Worm (Caenorhabditis elegans) whole organism, late embryonic: Measurements from ENCODE around the gene srbc-3.

ENCODE experiments used
- K02D7.2 ChIP-seq: sonication (generic microtip); optimal IDR thresholded peaks from 2 replicates; lab custom pipeline; 2017; ENCODE audit warnings: mild to moderate bottlenecking, missing genetic modification characterization, missing compliant biosample characterization
- T23F11.4 ChIP-seq: fragments of 200-800 bp; sonication (Bioruptor generic); optimal IDR thresholded peaks from 2 replicates; lab custom pipeline; 2018; ENCODE audit warnings: mild to moderate bottlenecking, missing genetic modification characterization, missing compliant biosample characterization
- Y22D7AL.16 ChIP-seq: sonication (generic microtip); optimal IDR thresholded peaks from 2 replicates; lab custom pipeline; 2016; ENCODE audit warnings: missing genetic modification characterization, missing compliant biosample characterization
- ama-1 ChIP-seq: fragments of 150-350 bp; optimal IDR thresholded peaks from 2 replicates; lab custom pipeline; 2014
- ceh-19 ChIP-seq: fragments of 200-800 bp; sonication (Bioruptor generic); optimal IDR thresholded peaks from 2 replicates; lab custom pipeline; 2018; ENCODE audit warnings: mild to moderate bottlenecking, missing genetic modification characterization, missing compliant biosample characterization
- ceh-2 ChIP-seq: sonication (generic microtip); optimal IDR thresholded peaks from 2 replicates; lab custom pipeline; 2016; ENCODE audit warnings: missing genotype, missing genetic modification characterization, missing compliant biosample characterization
- ceh-22 ChIP-seq: sonication (generic microtip); optimal IDR thresholded peaks from 2 replicates; lab custom pipeline; 2017; ENCODE audit warnings: missing biosample characterization, missing genetic modification characterization
- ceh-24 ChIP-seq: sonication (generic microtip); optimal IDR thresholded peaks from 2 replicates; lab custom pipeline; 2016; ENCODE audit warnings: mild to moderate bottlenecking, missing genetic modification characterization, missing compliant biosample characterization
- ceh-34 ChIP-seq: sonication (generic microtip); optimal IDR thresholded peaks from 2 replicates; lab custom pipeline; 2016; ENCODE audit warnings: mild to moderate bottlenecking, missing genetic modification characterization, missing compliant biosample characterization
- ceh-48 ChIP-seq: sonication (generic microtip); optimal IDR thresholded peaks from 2 replicates; lab custom pipeline; 2016; ENCODE audit warnings: missing genetic modification characterization, inconsistent platforms, missing compliant biosample characterization
- ceh-6 ChIP-seq: fragments of 200-800 bp; sonication (Bioruptor generic); optimal IDR thresholded peaks from 2 replicates; lab custom pipeline; 2018; ENCODE audit warnings: mild to moderate bottlenecking, missing genetic modification characterization, missing compliant biosample characterization
- ceh-9 ChIP-seq: sonication (generic microtip); optimal IDR thresholded peaks from 2 replicates; lab custom pipeline; 2016; ENCODE audit warnings: mild to moderate bottlenecking, missing genetic modification characterization, inconsistent platforms, missing compliant biosample characterization
- che-1 ChIP-seq: sonication (generic microtip); optimal IDR thresholded peaks from 2 replicates; lab custom pipeline; 2016; ENCODE audit warnings: mild to moderate bottlenecking, missing genetic modification characterization, missing compliant biosample characterization
- dmd-4 ChIP-seq: sonication (generic microtip); optimal IDR thresholded peaks from 2 replicates; lab custom pipeline; 2016; ENCODE audit warnings: borderline replicate concordance, missing genetic modification characterization, missing compliant biosample characterization
- dve-1 ChIP-seq: sonication (generic microtip); optimal IDR thresholded peaks from 2 replicates; lab custom pipeline; 2017; ENCODE audit warnings: antibody characterized with exemption, mild to moderate bottlenecking, missing genetic modification characterization, missing compliant biosample characterization
- elt-2 ChIP-seq: sonication (generic microtip); optimal IDR thresholded peaks from 2 replicates; lab custom pipeline; 2016; ENCODE audit warnings: missing genetic modification reagents, missing genetic modification characterization, missing compliant biosample characterization
- ets-4 ChIP-seq: sonication (generic microtip); optimal IDR thresholded peaks from 2 replicates; lab custom pipeline; 2016; ENCODE audit warnings: missing genetic modification characterization, missing compliant biosample characterization
- fax-1 ChIP-seq: sonication (generic microtip); optimal IDR thresholded peaks from 2 replicates; lab custom pipeline; 2016; ENCODE audit warnings: missing genotype, missing genetic modification characterization, missing compliant biosample characterization
- fkh-10 ChIP-seq: fragments of 150-350 bp; optimal IDR thresholded peaks from 2 replicates; lab custom pipeline; 2014; ENCODE audit warnings: missing biosample characterization, missing genetic modification reagents, missing genetic modification characterization
- fkh-6 ChIP-seq: sonication (generic microtip); optimal IDR thresholded peaks from 2 replicates; lab custom pipeline; 2016; ENCODE audit warnings: missing genetic modification characterization, missing compliant biosample characterization
- gmeb-2 ChIP-seq: sonication (generic microtip); optimal IDR thresholded peaks from 2 replicates; lab custom pipeline; 2016; ENCODE audit warnings: missing genetic modification characterization, inconsistent platforms, missing compliant biosample characterization
- hlh-13 ChIP-seq: fragments of 200-800 bp; sonication (Bioruptor generic); optimal IDR thresholded peaks from 2 replicates; lab custom pipeline; 2018; ENCODE audit warnings: mild to moderate bottlenecking, missing genetic modification characterization, missing compliant biosample characterization
- hlh-8 ChIP-seq: sonication (generic microtip); optimal IDR thresholded peaks from 2 replicates; lab custom pipeline; 2016; ENCODE audit warnings: missing genotype, missing genetic modification characterization, missing compliant biosample characterization
- lim-6 ChIP-seq: sonication (generic microtip); optimal IDR thresholded peaks from 2 replicates; lab custom pipeline; 2016; ENCODE audit warnings: missing genetic modification characterization, missing compliant biosample characterization
- lin-11 ChIP-seq: fragments of 200-800 bp; sonication (Bioruptor generic); optimal IDR thresholded peaks from 2 replicates; lab custom pipeline; 2018; ENCODE audit warnings: mild to moderate bottlenecking, missing genetic modification characterization, missing compliant biosample characterization
- madf-2 ChIP-seq: sonication (generic microtip); optimal IDR thresholded peaks from 2 replicates; lab custom pipeline; 2017; ENCODE audit warnings: missing genetic modification characterization, missing compliant biosample characterization
- nfya-1 ChIP-seq: sonication (generic microtip); optimal IDR thresholded peaks from 2 replicates; lab custom pipeline; 2017; ENCODE audit warnings: missing genetic modification characterization, mild to moderate bottlenecking, missing compliant biosample characterization, antibody characterized with exemption, moderate library complexity
- nhr-232 ChIP-seq: sonication (generic microtip); optimal IDR thresholded peaks from 2 replicates; lab custom pipeline; 2016; ENCODE audit warnings: missing genetic modification characterization, missing compliant biosample characterization
- odd-2 ChIP-seq: sonication (generic microtip); optimal IDR thresholded peaks from 2 replicates; lab custom pipeline; 2017; ENCODE audit warnings: antibody characterized with exemption, mild to moderate bottlenecking, missing genetic modification characterization, missing compliant biosample characterization
- pat-9 ChIP-seq: fragments of 200-800 bp; sonication (Bioruptor generic); optimal IDR thresholded peaks from 2 replicates; lab custom pipeline; 2018; ENCODE audit warnings: mild to moderate bottlenecking, missing genetic modification characterization, moderate library complexity, missing compliant biosample characterization
- pha-2 ChIP-seq: sonication (generic microtip); optimal IDR thresholded peaks from 2 replicates; lab custom pipeline; 2017; ENCODE audit warnings: mild to moderate bottlenecking, missing genetic modification characterization, missing compliant biosample characterization
- pha-4 ChIP-seq: fragments of 150-350 bp; optimal IDR thresholded peaks from 2 replicates; lab custom pipeline; 2018; ENCODE audit warnings: missing biosample characterization, missing genetic modification reagents, missing genetic modification characterization
- ref-2 ChIP-seq: sonication (generic microtip); optimal IDR thresholded peaks from 2 replicates; lab custom pipeline; 2016; ENCODE audit warnings: missing genetic modification characterization, missing compliant biosample characterization
- sdc-2 ChIP-seq: sonication (generic microtip); optimal IDR thresholded peaks from 2 replicates; lab custom pipeline; 2016; ENCODE audit warnings: missing genotype, missing genetic modification characterization, missing compliant biosample characterization
- sox-2 ChIP-seq: fragments of 200-800 bp; sonication (Bioruptor generic); IDR thresholded peaks from 2 replicates; pipeline ENCODE4 v1.3.6; 2022; ENCODE audit warnings: missing genetic modification reagents, missing genetic modification characterization, missing compliant biosample characterization
- syd-9 ChIP-seq: sonication (generic microtip); optimal IDR thresholded peaks from 2 replicates; lab custom pipeline; 2016; ENCODE audit warnings: mild to moderate bottlenecking, missing genetic modification characterization, moderate library complexity, missing compliant biosample characterization
- tbx-2 ChIP-seq: sonication (generic microtip); optimal IDR thresholded peaks from 2 replicates; lab custom pipeline; 2016; ENCODE audit warnings: missing genetic modification characterization, missing compliant biosample characterization
- tbx-7 ChIP-seq: sonication (generic microtip); optimal IDR thresholded peaks from 2 replicates; lab custom pipeline; 2016; ENCODE audit warnings: missing genotype, missing genetic modification characterization, missing compliant biosample characterization
- unc-3 ChIP-seq, 2 experiments: fragments of 200-800 bp in 1 of 2; sonication (Bioruptor generic) in 1 of 2; sonication (generic microtip) in 1 of 2; conservative IDR thresholded peaks in 1 of 2; optimal IDR thresholded peaks in 1 of 2; 2 replicates each; pipeline versions ENCODE4 v1.3.6 to Lab custom; 2016 to 2022; ENCODE audit warnings: missing compliant biosample characterization in 2 of 2, missing genetic modification characterization in 2 of 2, missing genetic modification reagents in 1 of 2
- unc-55 ChIP-seq: sonication (generic microtip); optimal IDR thresholded peaks from 2 replicates; lab custom pipeline; 2017; ENCODE audit warnings: missing biosample characterization, missing genetic modification reagents, missing genetic modification characterization
- unc-86 ChIP-seq: sonication (generic microtip); optimal IDR thresholded peaks from 2 replicates; lab custom pipeline; 2016; ENCODE audit warnings: missing genetic modification characterization, missing compliant biosample characterization
- zip-5 ChIP-seq: sonication (generic microtip); optimal IDR thresholded peaks from 2 replicates; lab custom pipeline; 2016; ENCODE audit warnings: missing genetic modification characterization, missing compliant biosample characterization

Gene srbc-3

DNA sequence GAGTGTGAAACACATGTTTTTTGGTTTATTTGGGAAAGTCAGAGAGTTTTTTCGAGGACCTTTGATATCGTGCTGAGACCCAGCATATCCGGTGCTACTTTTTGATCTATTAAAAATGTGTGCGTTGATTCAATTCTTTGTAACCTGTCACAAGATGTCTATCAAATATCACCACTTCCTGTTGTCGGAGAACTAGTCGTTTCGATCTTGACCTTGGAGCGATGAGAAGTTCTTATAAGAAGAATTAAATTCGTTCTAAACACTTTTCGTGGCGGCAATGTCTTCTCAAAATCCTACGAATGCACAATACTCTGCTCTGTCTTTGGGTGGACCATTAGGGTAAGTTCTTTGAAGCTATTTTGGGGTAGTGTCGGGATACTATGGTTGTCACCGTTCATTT is 7.8 kb downstream of the srbc-3 start, which contains the start of gene F35F10.1:
Gene F35F10.1, plus strand, starts transcription at position 200 of the 400 bp plus-strand sequence.
- no peak for TF ChIP-seq dmd-4 (tag; lab: Kevin White, UChicago)
- no peak for TF ChIP-seq lim-6 (tag; lab: Kevin White, UChicago)
- no peak for TF ChIP-seq zip-5 (tag; lab: Kevin White, UChicago)
- no peak for TF ChIP-seq ceh-9 (tag; lab: Kevin White, UChicago)
- no peak for TF ChIP-seq ceh-2
- TF ChIP-seq, all 69 proteins: peak for 0

DNA sequence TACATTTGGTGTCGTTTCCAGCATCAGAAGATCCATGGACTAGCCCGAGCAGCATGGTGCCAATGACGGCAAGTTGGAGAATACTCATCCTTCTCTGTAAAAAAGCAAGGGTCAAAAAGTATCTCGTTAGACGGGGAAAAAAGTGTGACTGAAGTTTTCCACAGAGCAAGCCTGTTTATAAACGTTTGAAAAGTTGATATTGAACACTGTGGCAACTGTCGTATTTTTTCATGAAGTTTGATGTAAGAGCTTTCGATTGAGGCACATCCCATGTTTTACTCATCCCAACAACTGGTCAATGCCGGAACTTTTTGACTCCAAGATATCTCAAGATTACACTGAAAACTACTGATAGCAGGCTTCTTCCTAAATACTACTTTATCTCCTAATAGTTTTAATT is 10.7 kb downstream of the srbc-3 start, which contains the start of gene F35F10.13:
Gene F35F10.13, minus strand, starts transcription at position 101 of the 400 bp plus-strand sequence.
- no peak for TF ChIP-seq K02D7.2 (tag; lab: Kevin White, UChicago)
- TF ChIP-seq ceh-9 (tag; lab: Kevin White, UChicago), result no peak
- no peak for TF ChIP-seq ceh-48 (tag; lab: Kevin White, UChicago)
- TF ChIP-seq ceh-22, result no peak
- no peak for TF ChIP-seq lin-11 (tag; lab: Kevin White, UChicago)
- TF ChIP-seq pha-2 (tag; lab: Kevin White, UChicago), result no peak
- no peak for TF ChIP-seq ceh-2
- TF ChIP-seq nfya-1 (tag; lab: Kevin White, UChicago), result no peak
- TF ChIP-seq sox-2, result no peak
- no peak for TF ChIP-seq unc-86 (tag; lab: Kevin White, UChicago)
- TF ChIP-seq ceh-19 (GFP tag; lab: Kevin White, UChicago), result no peak
- TF ChIP-seq nhr-232 (tag; lab: Kevin White, UChicago), result no peak
- TF ChIP-seq che-1, result no peak

DNA sequence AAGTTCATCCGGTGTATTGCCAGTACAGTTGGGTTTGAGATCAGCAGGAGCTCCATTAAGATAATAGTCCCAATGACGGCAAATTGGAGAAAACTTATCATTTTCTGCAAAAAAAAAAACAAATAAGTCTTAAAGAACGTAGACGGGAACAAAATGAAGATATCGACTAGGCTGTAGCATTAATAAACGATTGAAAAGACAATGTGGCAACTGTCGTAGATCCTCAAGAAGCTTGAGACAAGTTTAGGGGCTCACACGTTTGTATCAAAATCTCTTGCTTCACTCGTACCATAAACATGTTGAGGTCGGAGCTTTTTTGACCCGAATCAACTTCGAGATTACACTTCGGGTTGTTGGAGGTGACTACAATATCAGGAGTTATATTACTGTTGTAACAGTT is 11.7 kb downstream of the srbc-3 start, which contains the start of gene F35F10.14:
Gene F35F10.14, minus strand, starts transcription at position 101 of the 400 bp plus-strand sequence.
- TF ChIP-seq hlh-8 (tag; lab: Kevin White, UChicago), result no peak
- no peak for TF ChIP-seq tbx-2 (tag; lab: Kevin White, UChicago)
- no peak for TF ChIP-seq gmeb-2 (tag; lab: Kevin White, UChicago)
- TF ChIP-seq ceh-2, result no peak
- no peak for TF ChIP-seq fkh-6 (tag; lab: Kevin White, UChicago)
- TF ChIP-seq odd-2, result no peak
- TF ChIP-seq tbx-7 (tag; lab: Kevin White, UChicago), result no peak
- no peak for TF ChIP-seq unc-55
- no peak for TF ChIP-seq lim-6 (tag; lab: Kevin White, UChicago)
- no peak for TF ChIP-seq dve-1 (tag; lab: Kevin White, UChicago)
- TF ChIP-seq fkh-10 (GFP tag; lab: Kevin White, UChicago), result no peak
- TF ChIP-seq Y22D7AL.16 (tag; lab: Kevin White, UChicago), result no peak
- no peak for TF ChIP-seq ama-1 (lab: Kevin White, UChicago)
- TF ChIP-seq ceh-34 (tag; lab: Kevin White, UChicago), result no peak
- no peak for TF ChIP-seq fax-1
- no peak for TF ChIP-seq ceh-9 (tag; lab: Kevin White, UChicago)

DNA sequence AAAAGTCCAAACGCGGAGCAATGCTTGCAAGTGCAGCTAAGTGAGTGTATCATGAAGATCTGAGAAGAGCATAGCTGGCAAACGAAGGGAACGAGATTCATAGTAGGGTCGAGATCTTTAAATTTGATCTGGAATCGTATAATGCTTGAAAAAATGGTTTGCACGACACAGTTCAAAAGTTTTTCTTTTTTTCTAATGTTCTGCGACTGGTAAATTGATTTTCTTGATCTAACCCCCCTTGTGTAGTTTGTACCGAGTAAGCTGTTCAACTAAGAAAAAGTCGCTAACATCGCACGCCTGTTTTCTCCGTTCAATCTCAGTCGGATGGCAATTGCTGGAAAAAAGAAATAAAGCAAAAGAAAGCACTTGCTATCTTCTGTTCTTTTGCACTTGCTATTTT is 12.2 kb downstream of the srbc-3 start, which contains the start of gene C17B7.14:
Gene C17B7.14, minus strand, starts transcription at position 101 of the 400 bp plus-strand sequence.
- no peak for TF ChIP-seq ceh-22
- TF ChIP-seq ceh-34 (tag; lab: Kevin White, UChicago), result no peak
- TF ChIP-seq, all 69 proteins: peak for 0

DNA sequence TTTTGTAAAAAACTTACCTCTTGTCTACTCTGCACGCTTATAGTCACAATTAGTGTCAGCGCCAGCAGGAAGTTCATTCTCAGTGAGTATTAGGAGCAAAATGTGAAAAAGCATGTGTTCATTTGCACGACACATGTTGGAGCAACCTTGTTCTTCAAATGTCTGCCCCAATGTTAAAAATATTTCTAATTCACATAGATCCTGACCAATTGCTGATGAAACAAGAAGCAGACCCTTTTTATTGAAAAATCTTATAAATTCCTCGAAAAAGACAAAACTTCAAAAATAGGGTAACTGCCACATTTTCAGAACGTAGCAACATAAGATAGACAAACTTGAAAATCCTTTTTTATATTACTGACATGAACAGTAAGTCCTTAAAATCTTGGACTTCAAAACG is 15.9 kb downstream of the srbc-3 start, which contains the start of gene C17B7.8:
Gene C17B7.8, minus strand, starts transcription at position 101 of the 400 bp plus-strand sequence.
- TF ChIP-seq hlh-8 (tag; lab: Kevin White, UChicago) (no peak), pat-9 (no peak), ceh-6 (no peak), unc-86 (tag; lab: Kevin White, UChicago) (no peak), ref-2 (tag; lab: Kevin White, UChicago) (no peak), pha-4 (tag; lab: Kevin White, UChicago) (no peak), elt-2 (tag; lab: Kevin White, UChicago) (no peak), T23F11.4 (GFP tag; lab: Kevin White, UChicago) (no peak), hlh-13 (no peak), unc-3 (GFP tag; conservative IDR thresholded peaks at IDR 0.05; lab: Robert Waterston, UW) (no peak), unc-3 (tag; optimal IDR thresholded peaks at IDR 0.05; lab: Kevin White, UChicago) (no peak), sdc-2 (tag; lab: Kevin White, UChicago) (no peak), fkh-6 (tag; lab: Kevin White, UChicago) (no peak), madf-2 (tag; lab: Kevin White, UChicago) (no peak), ceh-24 (tag; lab: Kevin White, UChicago) (no peak), lin-11 (tag; lab: Kevin White, UChicago) (no peak), syd-9 (tag; lab: Kevin White, UChicago) (no peak), ets-4 (tag; lab: Kevin White, UChicago) (no peak)
